Fruit fly (Drosophila melanogaster): Measurements from ENCODE around the gene AsnRS.

AsnRS gene

DNA sequence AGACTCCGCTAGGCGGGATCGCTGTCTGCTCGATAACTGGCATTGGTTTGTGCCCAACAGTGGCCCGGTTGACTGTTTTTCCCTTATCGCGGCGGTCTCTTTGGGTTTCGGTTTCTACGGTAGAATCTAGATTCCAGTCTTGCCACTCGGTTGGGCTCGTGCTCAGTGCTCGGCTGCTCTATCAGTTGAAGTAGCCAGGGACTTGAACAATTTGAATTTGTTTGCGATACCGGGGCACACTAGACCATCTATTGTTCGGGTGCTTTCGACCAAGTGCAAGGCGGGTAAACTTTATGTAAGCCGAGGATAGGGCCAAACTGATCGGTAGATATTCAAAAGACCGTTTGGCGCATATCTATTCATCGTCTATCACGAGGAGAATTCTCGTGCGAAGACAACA lies 25.5 kb downstream of the AsnRS start:
- TF ChIP-seq CG10348 (GFP tag; IDR thresholded peaks at IDR 0.05) (no peak), CG8159 (tag; optimal IDR thresholded peaks at IDR 0.05) (no peak), Pif1A (GFP tag; optimal IDR thresholded peaks at IDR 0.05) (no peak), CG34367 (tag; optimal IDR thresholded peaks at IDR 0.05) (no peak)

DNA sequence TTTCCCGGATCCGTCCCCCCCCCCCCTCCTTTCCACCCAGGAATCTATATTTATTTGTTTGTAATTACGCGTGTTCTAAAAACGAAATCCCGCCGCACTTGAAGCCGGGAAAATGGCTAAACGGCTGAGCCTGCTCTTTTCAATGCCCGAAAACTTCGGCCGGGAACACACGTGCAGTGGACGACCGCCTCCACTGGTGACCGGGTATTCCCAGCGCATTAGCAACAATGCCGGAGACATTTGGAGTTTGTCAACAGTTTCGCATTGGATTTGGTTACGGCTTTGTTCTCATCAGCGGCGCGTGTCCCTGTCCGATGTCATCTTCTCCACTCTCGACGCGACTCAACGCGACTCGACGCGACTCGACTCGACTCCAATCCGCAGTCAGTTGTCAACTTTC lies 27.4 kb downstream of the AsnRS start:
- TF ChIP-seq CG10348 (GFP tag; IDR thresholded peaks at IDR 0.05): no peak
- TF ChIP-seq fd96Ca (GFP tag; IDR thresholded peaks at IDR 0.05): no peak
- TF ChIP-seq Pif1B (GFP tag; optimal IDR thresholded peaks at IDR 0.05): no peak
- no peak for TF ChIP-seq D1 (tag; optimal IDR thresholded peaks at IDR 0.05)
- no peak for TF ChIP-seq CG12605 (GFP tag; IDR thresholded peaks at IDR 0.05)
- no peak for TF ChIP-seq CG4496 (GFP tag; IDR thresholded peaks at IDR 0.05)
- TF ChIP-seq CG8301 (tag; optimal IDR thresholded peaks at IDR 0.05): no peak
- no peak for TF ChIP-seq Pif1A (GFP tag; optimal IDR thresholded peaks at IDR 0.05)
- TF ChIP-seq CG9948 (tag; optimal IDR thresholded peaks at IDR 0.05): no peak
- TF ChIP-seq CG14655 (GFP tag; optimal IDR thresholded peaks at IDR 0.05): no peak
- TF ChIP-seq CG32121 (GFP tag; IDR thresholded peaks at IDR 0.05): no peak
- no peak for TF ChIP-seq rn (GFP tag; IDR thresholded peaks at IDR 0.05)
- TF ChIP-seq CG15710 (tag; optimal IDR thresholded peaks at IDR 0.05): no peak

DNA sequence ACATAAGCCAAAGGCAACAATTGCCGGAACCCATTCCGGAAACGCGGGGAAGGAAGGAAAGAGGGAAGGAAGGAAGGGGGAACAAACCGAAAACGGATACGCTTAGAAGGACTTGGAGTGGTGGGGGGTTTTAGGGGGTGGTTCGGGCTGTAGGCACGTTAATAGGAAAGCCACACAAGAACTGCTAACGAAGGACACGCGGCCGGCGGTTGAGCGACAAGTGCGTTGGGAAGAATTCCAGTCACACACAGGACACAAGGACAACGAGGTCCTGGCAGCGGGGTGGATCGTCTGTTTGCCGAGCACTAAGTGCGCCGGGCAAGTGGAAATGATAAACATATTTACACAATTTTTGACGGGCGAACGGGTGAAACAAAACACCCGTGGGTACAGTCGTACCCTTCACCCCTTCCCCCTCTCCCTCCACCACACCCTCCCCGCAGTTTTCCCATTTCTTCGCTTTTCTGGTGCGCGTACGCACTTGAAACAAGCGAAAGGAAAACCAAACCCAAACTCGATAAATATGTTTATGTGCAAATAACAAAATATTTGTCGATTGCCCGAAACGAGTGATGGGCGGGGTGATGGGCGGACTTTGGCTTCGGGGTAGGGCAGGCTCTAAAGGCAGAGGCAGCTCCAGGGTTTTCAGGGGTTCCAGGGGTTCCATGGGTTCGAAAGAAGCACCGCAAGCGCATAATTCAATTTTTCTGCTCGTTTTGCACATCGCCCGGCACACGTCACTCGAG lies 28.4 kb downstream of the AsnRS start:
- TF ChIP-seq Ets98B (GFP tag; IDR thresholded peaks at IDR 0.05) (no peak), EcR (GFP tag; optimal IDR thresholded peaks at IDR 0.05) (no peak), CG34367 (tag; optimal IDR thresholded peaks at IDR 0.05) (no peak), rn (GFP tag; IDR thresholded peaks at IDR 0.05) (no peak), CG8159 (tag; optimal IDR thresholded peaks at IDR 0.05) (no peak), Snoo (tag; optimal IDR thresholded peaks at IDR 0.05) (no peak), CG17806 (tag; optimal IDR thresholded peaks at IDR 0.05) (no peak)

DNA sequence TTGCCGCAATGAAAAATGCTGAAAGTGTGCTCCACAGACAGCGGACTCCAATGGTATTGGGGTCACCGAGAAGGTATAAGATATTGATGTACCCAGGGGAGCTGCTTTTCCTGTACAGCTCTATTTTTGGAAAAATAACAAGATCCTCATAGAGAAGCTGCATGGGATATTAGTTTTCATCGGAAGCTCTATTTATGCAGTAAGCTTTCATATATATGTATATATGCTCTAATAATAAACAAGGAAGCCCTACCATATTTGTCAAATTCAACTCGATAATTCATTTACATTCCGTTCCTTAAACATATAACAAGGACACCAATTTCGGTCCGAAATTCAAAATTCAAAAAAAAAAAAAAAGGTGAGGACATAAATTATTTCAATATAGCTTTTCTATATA lies 30.0 kb downstream of the AsnRS start, which contains the start of the genes CG17344 and CG43731:
TSS of gene CG17344 (plus strand) at position 301 of the 400 bp plus-strand sequence.
TSS of gene CG43731 (plus strand) at position 301 of the 400 bp plus-strand sequence.
- TF ChIP-seq rn (GFP tag; IDR thresholded peaks at IDR 0.05): no peak

DNA sequence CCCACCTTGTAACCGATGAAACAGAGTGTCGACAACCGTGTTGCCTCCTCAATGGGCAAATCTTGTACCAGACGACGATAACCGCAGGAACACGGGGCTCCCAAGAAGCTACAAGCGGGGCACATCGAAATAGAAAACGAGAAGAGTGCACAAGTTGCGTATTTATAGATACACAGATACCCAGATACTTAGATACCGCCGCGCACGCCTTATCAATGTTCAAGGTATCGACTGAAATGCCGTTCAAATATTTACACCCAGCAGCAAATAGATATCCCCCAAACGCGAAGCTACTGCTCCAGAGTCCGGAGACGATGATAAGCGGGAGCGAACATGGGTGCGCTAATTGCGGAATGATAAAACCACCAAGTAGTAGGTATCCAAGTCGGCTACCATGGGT lies 33.1 kb downstream of the AsnRS start:
- TF ChIP-seq CG4496 (GFP tag; IDR thresholded peaks at IDR 0.05) (no peak), CG14655 (GFP tag; optimal IDR thresholded peaks at IDR 0.05) (no peak), CG12605 (GFP tag; IDR thresholded peaks at IDR 0.05) (no peak), D1 (tag; optimal IDR thresholded peaks at IDR 0.05) (no peak), CG8159 (tag; optimal IDR thresholded peaks at IDR 0.05) (no peak), CG8301 (tag; optimal IDR thresholded peaks at IDR 0.05) (no peak), rn (GFP tag; IDR thresholded peaks at IDR 0.05) (no peak)

DNA sequence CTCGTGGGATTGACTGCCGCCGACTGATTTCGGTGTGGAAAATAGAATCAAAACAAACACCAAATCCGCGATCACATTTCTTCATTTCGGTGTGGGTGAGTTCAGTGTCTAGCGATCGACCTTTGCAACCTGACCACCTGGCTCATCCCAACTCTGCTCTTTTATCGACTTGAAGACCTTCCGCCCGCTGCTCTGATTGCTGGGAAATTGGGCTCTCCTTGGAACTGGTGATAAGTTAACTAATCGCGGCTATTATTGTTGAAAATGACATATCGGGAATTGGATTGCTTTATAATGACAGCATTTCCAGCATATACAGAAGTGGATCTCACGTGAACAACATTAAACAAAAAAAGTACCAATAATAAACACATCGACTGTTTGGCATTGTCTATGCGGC lies 34.4 kb downstream of the AsnRS start:
- no peak for TF ChIP-seq fd96Ca (GFP tag; IDR thresholded peaks at IDR 0.05)
- no peak for TF ChIP-seq Snoo (tag; optimal IDR thresholded peaks at IDR 0.05)
- no peak for TF ChIP-seq CG17806 (tag; optimal IDR thresholded peaks at IDR 0.05)
- TF ChIP-seq CG8159 (tag; optimal IDR thresholded peaks at IDR 0.05): no peak

DNA sequence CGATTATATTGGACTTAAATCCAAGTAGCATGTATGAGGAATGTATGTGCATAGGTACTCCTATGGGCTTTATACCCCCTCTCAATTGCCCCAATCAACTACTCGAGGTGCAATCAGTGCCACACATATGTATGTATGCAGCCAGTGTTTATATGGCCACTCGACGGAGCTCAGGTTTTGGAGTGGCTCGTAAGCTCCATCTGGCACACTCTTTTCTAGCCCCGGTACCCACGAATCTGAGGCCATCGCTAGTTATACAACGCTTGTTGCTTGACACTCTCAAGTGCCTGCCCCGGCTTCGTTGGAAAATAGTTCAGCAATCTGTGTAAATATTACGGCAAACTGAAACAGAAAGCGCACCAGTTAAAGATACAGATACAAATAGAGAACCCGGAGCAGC lies 35.4 kb downstream of the AsnRS start:
- no peak for TF ChIP-seq CG12605 (GFP tag; IDR thresholded peaks at IDR 0.05)
- TF ChIP-seq CG8301 (tag; optimal IDR thresholded peaks at IDR 0.05): no peak
- TF ChIP-seq Pif1B (GFP tag; optimal IDR thresholded peaks at IDR 0.05): no peak
- no peak for TF ChIP-seq CG10348 (GFP tag; IDR thresholded peaks at IDR 0.05)
- TF ChIP-seq Snoo (tag; optimal IDR thresholded peaks at IDR 0.05): no peak
- TF ChIP-seq Ets98B (GFP tag; IDR thresholded peaks at IDR 0.05): no peak
- no peak for TF ChIP-seq CG14655 (GFP tag; optimal IDR thresholded peaks at IDR 0.05)
- TF ChIP-seq Pif1A (GFP tag; optimal IDR thresholded peaks at IDR 0.05): no peak
- TF ChIP-seq gl (tag; optimal IDR thresholded peaks at IDR 0.05): no peak
- no peak for TF ChIP-seq CG4496 (GFP tag; IDR thresholded peaks at IDR 0.05)
- TF ChIP-seq CG17806 (tag; optimal IDR thresholded peaks at IDR 0.05): no peak

DNA sequence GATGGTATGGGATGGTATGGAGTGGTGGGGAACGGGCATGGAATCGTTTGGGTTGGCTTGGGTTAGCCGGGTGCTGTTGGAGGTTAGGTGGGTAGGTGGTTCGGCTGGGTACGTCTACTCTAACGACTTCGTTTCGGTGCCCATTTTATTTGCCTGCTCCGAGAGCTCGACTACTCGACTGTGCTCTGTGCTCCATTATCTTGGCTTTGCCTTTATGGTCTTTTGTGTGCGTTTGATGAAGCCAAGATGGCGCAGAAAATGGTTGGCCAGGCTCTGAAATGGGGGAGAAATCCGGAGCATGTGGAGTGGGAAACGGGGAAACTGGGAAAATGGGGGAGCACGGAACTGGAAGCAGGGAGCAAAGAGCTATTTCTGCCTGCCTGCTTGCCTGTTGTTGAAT lies 37.9 kb downstream of the AsnRS start:
- TF ChIP-seq rn (GFP tag; IDR thresholded peaks at IDR 0.05) (no peak), gl (tag; optimal IDR thresholded peaks at IDR 0.05) (no peak), D1 (tag; optimal IDR thresholded peaks at IDR 0.05) (no peak), CG10348 (GFP tag; IDR thresholded peaks at IDR 0.05) (no peak), Snoo (tag; optimal IDR thresholded peaks at IDR 0.05) (no peak), CG12605 (GFP tag; IDR thresholded peaks at IDR 0.05) (no peak), CG4496 (GFP tag; IDR thresholded peaks at IDR 0.05) (no peak), CG17806 (tag; optimal IDR thresholded peaks at IDR 0.05) (no peak), CG32121 (GFP tag; IDR thresholded peaks at IDR 0.05) (no peak), CG8301 (tag; optimal IDR thresholded peaks at IDR 0.05) (no peak), CG34367 (tag; optimal IDR thresholded peaks at IDR 0.05) (no peak), fd96Ca (GFP tag; IDR thresholded peaks at IDR 0.05) (no peak), EcR (GFP tag; optimal IDR thresholded peaks at IDR 0.05) (no peak), CG9948 (tag; optimal IDR thresholded peaks at IDR 0.05) (no peak), Ets98B (GFP tag; IDR thresholded peaks at IDR 0.05) (no peak)
